Worm (Caenorhabditis elegans) whole organism, mixed stage, embryonic: ENCODE data around the gene dgtr-1.

Experiments
- M03D4.4 ChIP-seq: sonication (generic microtip); optimal IDR thresholded peaks from 2 replicates; lab custom pipeline; 2017; ENCODE audit warnings: mild to moderate bottlenecking, missing genetic modification characterization, missing compliant biosample characterization
- bed-3 ChIP-seq: fragments of 200-800 bp; sonication (Bioruptor generic); optimal IDR thresholded peaks from 3 replicates; lab custom pipeline; 2018; ENCODE audit warnings: mild to moderate bottlenecking, missing genetic modification characterization, moderate library complexity, missing compliant biosample characterization
- blmp-1 ChIP-seq: fragments of 150-350 bp; optimal IDR thresholded peaks from 2 replicates; lab custom pipeline; 2014; ENCODE audit warnings: missing biosample characterization, missing genetic modification characterization
- ceh-39 ChIP-seq: fragments of 150-350 bp; optimal IDR thresholded peaks from 2 replicates; lab custom pipeline; 2014; ENCODE audit warnings: missing biosample characterization, missing genetic modification characterization
- ceh-43 ChIP-seq: fragments of 200-800 bp; sonication (Bioruptor generic); optimal IDR thresholded peaks from 2 replicates; lab custom pipeline; 2018; ENCODE audit warnings: mild to moderate bottlenecking, missing genetic modification characterization, moderate library complexity, missing compliant biosample characterization
- ceh-83 ChIP-seq: fragments of 200-800 bp; sonication (Bioruptor generic); optimal IDR thresholded peaks from 2 replicates; lab custom pipeline; 2018; ENCODE audit warnings: mild to moderate bottlenecking, missing genetic modification characterization, missing compliant biosample characterization
- ces-1 ChIP-seq: fragments of 150-350 bp; optimal IDR thresholded peaks from 2 replicates; lab custom pipeline; 2014; ENCODE audit warnings: missing biosample characterization, missing genetic modification reagents, missing genetic modification characterization
- cnd-1 ChIP-seq: fragments of 200-800 bp; sonication (Bioruptor generic); optimal IDR thresholded peaks from 2 replicates; lab custom pipeline; 2018; ENCODE audit warnings: mild to moderate bottlenecking, missing genetic modification characterization, missing compliant biosample characterization
- drap-1 ChIP-seq: fragments of 200-800 bp; sonication (Bioruptor generic); optimal IDR thresholded peaks from 3 replicates; lab custom pipeline; 2018; ENCODE audit warnings: mild to moderate bottlenecking, missing genetic modification characterization, missing compliant biosample characterization
- elt-1 ChIP-seq: sonication (generic microtip); optimal IDR thresholded peaks from 2 replicates; lab custom pipeline; 2017; ENCODE audit warnings: missing genetic modification characterization, mild to moderate bottlenecking, missing compliant biosample characterization, antibody characterized with exemption, moderate library complexity, borderline replicate concordance; ENCODE audit not compliant: insufficient read depth
- elt-3 ChIP-seq: fragments of 150-350 bp; optimal IDR thresholded peaks from 2 replicates; lab custom pipeline; 2014; ENCODE audit warnings: missing biosample characterization, missing genetic modification characterization
- flh-1 ChIP-seq: fragments of 200-800 bp; sonication (Bioruptor generic); optimal IDR thresholded peaks from 2 replicates; lab custom pipeline; 2018; ENCODE audit warnings: mild to moderate bottlenecking, missing genetic modification characterization, moderate library complexity, missing compliant biosample characterization
- ham-2 ChIP-seq: fragments of 200-800 bp; sonication (Bioruptor generic); optimal IDR thresholded peaks from 2 replicates; lab custom pipeline; 2018; ENCODE audit warnings: mild to moderate bottlenecking, missing genetic modification characterization, missing compliant biosample characterization
- hlh-1 ChIP-seq: fragments of 150-350 bp; optimal IDR thresholded peaks from 2 replicates; lab custom pipeline; 2014; ENCODE audit warnings: missing biosample characterization, missing genetic modification reagents, missing genetic modification characterization
- lin-13 ChIP-seq: fragments of 150-350 bp; optimal IDR thresholded peaks from 2 replicates; lab custom pipeline; 2014; ENCODE audit warnings: missing biosample characterization, missing genetic modification characterization
- lin-32 ChIP-seq: fragments of 200-800 bp; sonication (Bioruptor generic); optimal IDR thresholded peaks from 2 replicates; lab custom pipeline; 2018; ENCODE audit warnings: mild to moderate bottlenecking, missing genetic modification characterization, missing compliant biosample characterization
- lsy-2 ChIP-seq: fragments of 150-350 bp; optimal IDR thresholded peaks from 2 replicates; lab custom pipeline; 2014; ENCODE audit warnings: missing biosample characterization, missing genetic modification characterization
- mab-5 ChIP-seq: fragments of 150-350 bp; optimal IDR thresholded peaks from 2 replicates; lab custom pipeline; 2014; ENCODE audit warnings: missing biosample characterization, missing genetic modification characterization
- mep-1 ChIP-seq: fragments of 150-350 bp; optimal IDR thresholded peaks from 2 replicates; lab custom pipeline; 2017; ENCODE audit warnings: missing biosample characterization, missing genetic modification reagents, missing genetic modification characterization, inconsistent platforms
- mls-2 ChIP-seq: sonication (generic microtip); optimal IDR thresholded peaks from 2 replicates; lab custom pipeline; 2016; ENCODE audit warnings: mild to moderate bottlenecking, missing genetic modification characterization, moderate library complexity, missing compliant biosample characterization
- nhr-12 ChIP-seq: fragments of 150-350 bp; optimal IDR thresholded peaks from 2 replicates; lab custom pipeline; 2014; ENCODE audit warnings: missing biosample characterization, missing genetic modification characterization
- nhr-2 ChIP-seq: fragments of 150-350 bp; optimal IDR thresholded peaks from 2 replicates; lab custom pipeline; 2014; ENCODE audit warnings: missing biosample characterization, missing genetic modification characterization
- nhr-237 ChIP-seq: fragments of 150-350 bp; optimal IDR thresholded peaks from 2 replicates; lab custom pipeline; 2014; ENCODE audit warnings: missing biosample characterization, missing genetic modification characterization
- nhr-28 ChIP-seq: fragments of 150-350 bp; optimal IDR thresholded peaks from 2 replicates; lab custom pipeline; 2014; ENCODE audit warnings: missing biosample characterization, missing genetic modification characterization
- nhr-76 ChIP-seq: sonication (generic microtip); optimal IDR thresholded peaks from 2 replicates; lab custom pipeline; 2017; ENCODE audit warnings: missing biosample characterization, missing genetic modification characterization
- pha-4 ChIP-seq: fragments of 150-350 bp; optimal IDR thresholded peaks from 2 replicates; lab custom pipeline; 2018; ENCODE audit warnings: missing biosample characterization, missing genetic modification reagents, missing genetic modification characterization
- sem-2 ChIP-seq: fragments of 200-800 bp; sonication (Bioruptor generic); optimal IDR thresholded peaks from 2 replicates; lab custom pipeline; 2018; ENCODE audit warnings: mild to moderate bottlenecking, missing genetic modification characterization, missing compliant biosample characterization
- snpc-4 ChIP-seq: fragments of 150-350 bp; optimal IDR thresholded peaks from 2 replicates; lab custom pipeline; 2014; ENCODE audit warnings: missing biosample characterization, missing genetic modification characterization
- sptf-1 ChIP-seq: sonication (generic microtip); optimal IDR thresholded peaks from 2 replicates; lab custom pipeline; 2017; ENCODE audit warnings: mild to moderate bottlenecking, missing genetic modification characterization, moderate library complexity, missing compliant biosample characterization
- tbx-8 ChIP-seq: fragments of 200-800 bp; sonication (Bioruptor generic); optimal IDR thresholded peaks from 2 replicates; lab custom pipeline; 2018; ENCODE audit warnings: mild to moderate bottlenecking, missing genetic modification characterization, moderate library complexity, missing compliant biosample characterization
- unc-120 ChIP-seq: sonication (generic microtip); optimal IDR thresholded peaks from 2 replicates; lab custom pipeline; 2017; ENCODE audit warnings: missing genetic modification characterization, missing compliant biosample characterization; ENCODE audit not compliant: poor library complexity, severe bottlenecking
- unc-39 ChIP-seq: fragments of 150-350 bp; optimal IDR thresholded peaks from 2 replicates; lab custom pipeline; 2014; ENCODE audit warnings: missing biosample characterization, missing genetic modification characterization
- unc-62 ChIP-seq: fragments of 150-350 bp; optimal IDR thresholded peaks from 2 replicates; lab custom pipeline; 2014; ENCODE audit warnings: missing biosample characterization, missing genetic modification reagents, missing genetic modification characterization
- zip-8 ChIP-seq: fragments of 150-350 bp; optimal IDR thresholded peaks from 2 replicates; lab custom pipeline; 2014; ENCODE audit warnings: missing biosample characterization, missing genetic modification characterization
- ztf-11 ChIP-seq: fragments of 150-350 bp; optimal IDR thresholded peaks from 2 replicates; lab custom pipeline; 2014; ENCODE audit warnings: missing biosample characterization, missing genetic modification characterization

The dgtr-1 gene

ce11 chrV:6471208-6471607 is 25.7 kb upstream of the dgtr-1 start:
- TF ChIP-seq ces-1 (GFP tag; lab: Kevin White, UChicago) = peak; percentile 18
- no peak for TF ChIP-seq lin-32 (GFP tag; lab: Kevin White, UChicago)
- TF ChIP-seq elt-1 (tag; lab: Kevin White, UChicago) = peak; percentile 55
- no peak for TF ChIP-seq nhr-12 (tag; lab: Kevin White, UChicago)
- no peak for TF ChIP-seq nhr-76
- no peak for TF ChIP-seq bed-3
- no peak for TF ChIP-seq unc-120 (tag; lab: Kevin White, UChicago)
- TF ChIP-seq mls-2 (tag; lab: Kevin White, UChicago) = no peak
- TF ChIP-seq zip-8 (tag; lab: Kevin White, UChicago) = no peak
- TF ChIP-seq sptf-1 (tag; lab: Kevin White, UChicago) = no peak
- no peak for TF ChIP-seq cnd-1 (tag; lab: Kevin White, UChicago)
- TF ChIP-seq ceh-83 = no peak
- no peak for TF ChIP-seq hlh-1
- no peak for TF ChIP-seq ham-2
- TF ChIP-seq ztf-11 (tag; lab: Kevin White, UChicago) = no peak

DNA sequence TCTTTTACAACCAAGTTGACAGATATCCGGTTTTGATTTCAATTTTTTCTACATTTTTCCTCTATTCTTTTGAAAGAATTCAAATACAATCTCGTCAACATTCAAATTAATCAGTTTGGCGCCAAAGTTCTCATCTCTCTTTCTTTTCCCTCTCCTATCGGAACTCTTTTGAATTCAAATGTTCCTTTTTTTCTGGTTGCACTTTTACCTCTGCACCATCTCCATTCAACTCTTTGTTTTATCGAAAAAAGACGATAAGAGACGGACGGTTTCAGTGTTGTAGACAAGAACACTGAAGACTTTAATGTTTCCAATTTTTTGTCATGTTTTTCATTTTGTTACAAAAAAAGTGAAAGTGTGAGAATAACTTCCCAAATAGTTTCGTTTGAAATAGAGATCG is 20.9 kb upstream of the dgtr-1 start:
- no peak for TF ChIP-seq pha-4 (tag; lab: Kevin White, UChicago)
- TF ChIP-seq hlh-1 = no peak
- no peak for TF ChIP-seq unc-62
- no peak for TF ChIP-seq nhr-28 (tag; lab: Kevin White, UChicago)

ce11 chrV:6485109-6485508 is 11.8 kb upstream of the dgtr-1 start:
- TF ChIP-seq mab-5 (tag; lab: Kevin White, UChicago) = no peak
- TF ChIP-seq ceh-83 = peak; percentile 20
- no peak for TF ChIP-seq lin-13 (tag; lab: Kevin White, UChicago)
- TF ChIP-seq cnd-1 (tag; lab: Kevin White, UChicago) = no peak
- no peak for TF ChIP-seq flh-1 (GFP tag; lab: Kevin White, UChicago)
- TF ChIP-seq elt-1 (tag; lab: Kevin White, UChicago) = no peak
- no peak for TF ChIP-seq nhr-12 (tag; lab: Kevin White, UChicago)
- TF ChIP-seq unc-62 = no peak
- peak; percentile 47 for TF ChIP-seq nhr-2 (tag; lab: Kevin White, UChicago)
- TF ChIP-seq lsy-2 (tag; lab: Kevin White, UChicago) = no peak
- TF ChIP-seq ztf-11 (tag; lab: Kevin White, UChicago) = no peak
- no peak for TF ChIP-seq ces-1 (GFP tag; lab: Kevin White, UChicago)
- no peak for TF ChIP-seq mep-1 (tag; lab: Kevin White, UChicago)
- TF ChIP-seq unc-120 (tag; lab: Kevin White, UChicago) = no peak
- peak; percentile 23 for TF ChIP-seq sem-2 (GFP tag; lab: Kevin White, UChicago)
- no peak for TF ChIP-seq zip-8 (tag; lab: Kevin White, UChicago)
- TF ChIP-seq bed-3 = no peak
- TF ChIP-seq ceh-39 (tag; lab: Kevin White, UChicago) = no peak
- no peak for TF ChIP-seq nhr-76
- peak; percentile 71 for TF ChIP-seq mls-2 (tag; lab: Kevin White, UChicago)
- no peak for TF ChIP-seq tbx-8 (GFP tag; lab: Kevin White, UChicago)
- TF ChIP-seq unc-39 = no peak
- TF ChIP-seq M03D4.4 (tag; lab: Kevin White, UChicago) = no peak
- no peak for TF ChIP-seq snpc-4 (tag; lab: Kevin White, UChicago)
- TF ChIP-seq sptf-1 (tag; lab: Kevin White, UChicago) = peak; percentile 74
- TF ChIP-seq nhr-28 (tag; lab: Kevin White, UChicago) = no peak
- TF ChIP-seq hlh-1 = no peak
- TF ChIP-seq lin-32 (GFP tag; lab: Kevin White, UChicago) = peak; percentile 22
- TF ChIP-seq ceh-43 (GFP tag; lab: Kevin White, UChicago) = peak; percentile 68
- TF ChIP-seq ham-2 = no peak
- TF ChIP-seq blmp-1 (tag; lab: Kevin White, UChicago) = no peak
- TF ChIP-seq pha-4 (tag; lab: Kevin White, UChicago) = peak; percentile 10
- TF ChIP-seq elt-3 (tag; lab: Kevin White, UChicago) = no peak
- no peak for TF ChIP-seq drap-1 (GFP tag; lab: Kevin White, UChicago)
- no peak for TF ChIP-seq nhr-237 (tag; lab: Kevin White, UChicago)
